Worm (Caenorhabditis elegans) whole organism, midembryonic: Measurements from ENCODE around the gene EEED8.3.
A peak's percentile ranks its signal among the peaks of the same experiment; 100 is the strongest.

Experiments used
- cog-1 ChIP-seq: sonication (generic microtip); optimal IDR thresholded peaks from 2 replicates; lab custom pipeline; 2016; ENCODE audit warnings: missing genetic modification characterization, missing compliant biosample characterization
- klf-2 ChIP-seq: fragments of 200-800 bp; sonication (Bioruptor generic); conservative IDR thresholded peaks from 2 replicates; pipeline ENCODE4 v1.3.6; 2022; ENCODE audit warnings: missing genetic modification reagents, missing genetic modification characterization, missing compliant biosample characterization
- med-1 ChIP-seq: sonication (generic microtip); optimal IDR thresholded peaks from 2 replicates; lab custom pipeline; 2017; ENCODE audit warnings: missing genetic modification characterization, mild to moderate bottlenecking, missing compliant biosample characterization, antibody characterized with exemption, missing genetic modification reagents; ENCODE audit not compliant: insufficient read depth
- ref-1 ChIP-seq: fragments of 200-800 bp; sonication (Bioruptor generic); conservative IDR thresholded peaks from 2 replicates; pipeline ENCODE4 v1.3.6; 2022; ENCODE audit warnings: missing genetic modification reagents, missing genetic modification characterization, missing compliant biosample characterization
- tab-1 ChIP-seq: fragments of 200-800 bp; sonication (Bioruptor generic); IDR thresholded peaks from 2 replicates; pipeline ENCODE4 v1.3.6; 2022; ENCODE audit warnings: missing genetic modification characterization, missing compliant biosample characterization
- ztf-23 ChIP-seq: fragments of 200-800 bp; sonication (Bioruptor generic); IDR thresholded peaks from 2 replicates; pipeline ENCODE4 v1.3.6; 2022; ENCODE audit warnings: missing genetic modification reagents, missing genetic modification characterization, missing compliant biosample characterization

- no peak for TF ChIP-seq klf-2 (GFP tag; lab: Robert Waterston, UW)
- TF ChIP-seq tab-1 (GFP tag; lab: Robert Waterston, UW), result no peak
- TF ChIP-seq ztf-23 (GFP tag; lab: Robert Waterston, UW), result 0 out of 2 replicates have a peak, but pooled peaks have one; percentile 54
- TF ChIP-seq cog-1 (tag; lab: Kevin White, UChicago), result peak; percentile 17
- TF ChIP-seq med-1 (GFP tag; lab: Kevin White, UChicago), result no peak
- TF ChIP-seq ref-1 (GFP tag; lab: Robert Waterston, UW), result no peak
These were observed 12.0 kb downstream of the EEED8.3 start for ce11 chrII:5426054-5426453.
